Worm (Caenorhabditis elegans) whole organism, L4 larva: Measurements from ENCODE around the gene clec-151.

Source experiments
- D1046.2 ChIP-seq: fragments of 200-800 bp; sonication (Bioruptor generic); IDR thresholded peaks from 2 replicates; pipeline ENCODE4 v1.3.6; 2022; ENCODE audit warnings: missing genetic modification characterization, missing compliant biosample characterization
- F26F4.8 ChIP-seq: fragments of 200-800 bp; sonication (Bioruptor generic); conservative IDR thresholded peaks from 2 replicates; pipeline ENCODE4 v1.3.6; 2022; ENCODE audit warnings: missing genetic modification characterization, missing compliant biosample characterization
- F37D6.2 ChIP-seq: sonication (generic microtip); optimal IDR thresholded peaks from 2 replicates; lab custom pipeline; 2016; ENCODE audit warnings: mild to moderate bottlenecking, missing genetic modification characterization, missing compliant biosample characterization
- F44E2.7 ChIP-seq: fragments of 200-800 bp; sonication (Bioruptor generic); IDR thresholded peaks from 2 replicates; pipeline ENCODE4 v2.1.2; 2022; ENCODE audit warnings: missing genetic modification characterization, missing compliant biosample characterization
- Y5F2A.4 ChIP-seq: fragments of 200-800 bp; sonication (Bioruptor generic); optimal IDR thresholded peaks from 2 replicates; lab custom pipeline; 2018; ENCODE audit warnings: mild to moderate bottlenecking, missing genetic modification characterization, missing compliant biosample characterization
- Y75B8A.6 ChIP-seq: fragments of 200-800 bp; sonication (Bioruptor generic); IDR thresholded peaks from 2 replicates; pipeline ENCODE4 v1.3.6; 2022; ENCODE audit warnings: missing genetic modification reagents, missing genetic modification characterization, missing compliant biosample characterization
- ZK337.2 ChIP-seq: fragments of 200-800 bp; sonication (Bioruptor generic); IDR thresholded peaks from 2 replicates; pipeline ENCODE4 v1.3.6; 2022; ENCODE audit warnings: missing genetic modification reagents, missing genetic modification characterization, missing compliant biosample characterization
- ama-1 ChIP-seq: fragments of 150-350 bp; optimal IDR thresholded peaks from 2 replicates; lab custom pipeline; 2014; ENCODE audit warnings: inconsistent platforms, mixed read lengths
- arid-1 ChIP-seq: fragments of 200-800 bp; sonication (Bioruptor generic); conservative IDR thresholded peaks from 2 replicates; pipeline ENCODE4 v1.3.6; 2022; ENCODE audit warnings: missing genetic modification reagents, missing genetic modification characterization, missing compliant biosample characterization
- ces-1 ChIP-seq: fragments of 150-350 bp; sonication (generic microtip); optimal IDR thresholded peaks from 4 replicates; lab custom pipeline; 2014; ENCODE audit warnings: missing biosample characterization, missing genetic modification reagents, missing genetic modification characterization
- cey-2 ChIP-seq: sonication (generic microtip); optimal IDR thresholded peaks from 3 replicates; lab custom pipeline; 2017; ENCODE audit warnings: missing genetic modification characterization, mild to moderate bottlenecking, missing compliant biosample characterization, antibody characterized with exemption, borderline replicate concordance; ENCODE audit not compliant: insufficient read depth
- ctbp-1 ChIP-seq: fragments of 200-800 bp; sonication (Bioruptor generic); IDR thresholded peaks from 2 replicates; pipeline ENCODE4 v1.3.6; 2022; ENCODE audit warnings: missing genetic modification reagents, missing genetic modification characterization, missing compliant biosample characterization
- daf-12 ChIP-seq: fragments of 150-350 bp; optimal IDR thresholded peaks from 2 replicates; lab custom pipeline; 2014; ENCODE audit warnings: missing biosample characterization, missing genetic modification reagents, missing genetic modification characterization
- daf-19 ChIP-seq: fragments of 200-800 bp; sonication (Bioruptor generic); conservative IDR thresholded peaks from 2 replicates; pipeline ENCODE4 v1.3.6; 2022; ENCODE audit warnings: missing genetic modification characterization, missing compliant biosample characterization
- daf-8 ChIP-seq: fragments of 200-800 bp; sonication (Bioruptor generic); IDR thresholded peaks from 2 replicates; pipeline ENCODE4 v1.3.6; 2022; ENCODE audit warnings: missing genetic modification characterization, missing compliant biosample characterization
- dmd-9 ChIP-seq: fragments of 200-800 bp; sonication (Bioruptor generic); IDR thresholded peaks from 2 replicates; pipeline ENCODE4 v1.3.6; 2022; ENCODE audit warnings: missing genetic modification reagents, missing genetic modification characterization, missing compliant biosample characterization
- dve-1 ChIP-seq: sonication (generic microtip); optimal IDR thresholded peaks from 2 replicates; lab custom pipeline; 2017; ENCODE audit warnings: antibody characterized with exemption, mild to moderate bottlenecking, missing genetic modification characterization, missing compliant biosample characterization; ENCODE audit not compliant: insufficient read depth
- egl-43 ChIP-seq: fragments of 200-800 bp; sonication (Bioruptor generic); IDR thresholded peaks from 2 replicates; pipeline ENCODE4 v1.3.6; 2022; ENCODE audit warnings: missing genetic modification reagents, missing genetic modification characterization, missing compliant biosample characterization
- fkh-10 ChIP-seq: fragments of 150-350 bp; optimal IDR thresholded peaks from 2 replicates; lab custom pipeline; 2014; ENCODE audit warnings: missing biosample characterization, missing genetic modification reagents, missing genetic modification characterization
- fos-1 ChIP-seq: fragments of 150-350 bp; optimal IDR thresholded peaks from 2 replicates; lab custom pipeline; 2014; ENCODE audit warnings: missing biosample characterization, missing genetic modification characterization
- hif-1 ChIP-seq, 2 experiments: sonication (generic microtip); optimal IDR thresholded peaks; 2 replicates each; lab custom pipeline; 2016 to 2017; ENCODE audit warnings: missing compliant biosample characterization in 2 of 2, missing genetic modification characterization in 2 of 2, missing genetic modification reagents in 2 of 2, missing genotype in 2 of 2, mild to moderate bottlenecking in 1 of 2
- hlh-30 ChIP-seq: sonication (generic microtip); optimal IDR thresholded peaks from 2 replicates; lab custom pipeline; 2017; ENCODE audit warnings: antibody characterized with exemption, mild to moderate bottlenecking, missing genetic modification characterization, missing compliant biosample characterization; ENCODE audit not compliant: insufficient read depth
- hmg-1.1 ChIP-seq: fragments of 200-800 bp; sonication (Bioruptor generic); IDR thresholded peaks from 2 replicates; pipeline ENCODE4 v1.3.6; 2022; ENCODE audit warnings: missing genetic modification reagents, missing genetic modification characterization, missing compliant biosample characterization
- lin-1 ChIP-seq: fragments of 200-800 bp; sonication (Bioruptor generic); IDR thresholded peaks from 2 replicates; pipeline ENCODE4 v1.3.6; 2022; ENCODE audit warnings: missing genetic modification reagents, missing genetic modification characterization, missing compliant biosample characterization
- lin-15B ChIP-seq: fragments of 150-350 bp; sonication (generic microtip); optimal IDR thresholded peaks from 3 replicates; lab custom pipeline; 2014; ENCODE audit warnings: missing biosample characterization, missing genetic modification characterization
- lin-29 ChIP-seq: fragments of 200-800 bp; sonication (Bioruptor generic); IDR thresholded peaks from 2 replicates; pipeline ENCODE4 v1.3.6; 2022; ENCODE audit warnings: missing genetic modification reagents, missing genetic modification characterization, missing compliant biosample characterization
- lir-3 ChIP-seq: sonication (generic microtip); optimal IDR thresholded peaks from 2 replicates; lab custom pipeline; 2016; ENCODE audit warnings: mild to moderate bottlenecking, missing genetic modification characterization, missing compliant biosample characterization
- lsy-2 ChIP-seq, 2 experiments: fragments of 150-350 bp in 1 of 2; sonication (generic microtip) in 1 of 2; optimal IDR thresholded peaks; 2 replicates each; lab custom pipeline; 2014 to 2017; ENCODE audit warnings: missing biosample characterization in 2 of 2, missing genetic modification characterization in 2 of 2
- madf-9 ChIP-seq: fragments of 200-800 bp; sonication (Bioruptor generic); conservative IDR thresholded peaks from 2 replicates; pipeline ENCODE4 v1.3.6; 2022; ENCODE audit warnings: missing genetic modification reagents, missing genetic modification characterization, missing compliant biosample characterization
- mep-1 ChIP-seq: fragments of 150-350 bp; sonication (generic microtip); optimal IDR thresholded peaks from 3 replicates; lab custom pipeline; 2014; ENCODE audit warnings: missing biosample characterization, missing genetic modification characterization
- nhr-102 ChIP-seq: sonication (generic microtip); optimal IDR thresholded peaks from 2 replicates; lab custom pipeline; 2016; ENCODE audit warnings: mild to moderate bottlenecking, missing genetic modification characterization, moderate library complexity, missing compliant biosample characterization
- nhr-111 ChIP-seq: fragments of 200-800 bp; sonication (Bioruptor generic); optimal IDR thresholded peaks from 2 replicates; lab custom pipeline; 2018; ENCODE audit warnings: mild to moderate bottlenecking, missing genetic modification characterization, missing compliant biosample characterization
- nhr-237 ChIP-seq: sonication (generic microtip); optimal IDR thresholded peaks from 2 replicates; lab custom pipeline; 2017; ENCODE audit warnings: missing biosample characterization, missing genetic modification characterization
- nhr-41 ChIP-seq: fragments of 200-800 bp; sonication (Bioruptor generic); IDR thresholded peaks from 2 replicates; pipeline ENCODE4 v1.3.6; 2022; ENCODE audit warnings: missing genetic modification reagents, missing genetic modification characterization, missing compliant biosample characterization
- nhr-6 ChIP-seq: fragments of 150-350 bp; optimal IDR thresholded peaks from 2 replicates; lab custom pipeline; 2014; ENCODE audit warnings: missing biosample characterization, missing genetic modification characterization
- pha-4 ChIP-seq, 2 experiments: fragments of 150-350 bp in 1 of 2; fragments of 200-800 bp in 1 of 2; sonication (Bioruptor generic) in 1 of 2; IDR thresholded peaks in 1 of 2; optimal IDR thresholded peaks in 1 of 2; 2 replicates each; pipeline versions ENCODE4 v1.3.6 to Lab custom; 2014 to 2022; ENCODE audit warnings: missing genetic modification characterization in 2 of 2, missing genetic modification reagents in 2 of 2, missing biosample characterization in 1 of 2, missing compliant biosample characterization in 1 of 2
- pqm-1 ChIP-seq: sonication (generic microtip); optimal IDR thresholded peaks from 2 replicates; lab custom pipeline; 2017; ENCODE audit warnings: missing biosample characterization, missing genetic modification characterization
- rbr-2 ChIP-seq: sonication (generic microtip); optimal IDR thresholded peaks from 2 replicates; lab custom pipeline; 2016; ENCODE audit warnings: missing genotype, missing genetic modification characterization, missing compliant biosample characterization
- sdz-12 ChIP-seq: fragments of 200-800 bp; sonication (Bioruptor generic); optimal IDR thresholded peaks from 2 replicates; lab custom pipeline; 2018; ENCODE audit warnings: mild to moderate bottlenecking, missing genetic modification characterization, missing compliant biosample characterization
- snpc-1.2 ChIP-seq: fragments of 200-800 bp; sonication (Bioruptor generic); IDR thresholded peaks from 2 replicates; pipeline ENCODE4 v1.3.6; 2022; ENCODE audit warnings: missing genetic modification reagents, missing genetic modification characterization, missing compliant biosample characterization
- snpc-4 ChIP-seq: fragments of 150-350 bp; optimal IDR thresholded peaks from 2 replicates; lab custom pipeline; 2014; ENCODE audit warnings: missing biosample characterization, missing genetic modification characterization
- spr-1 ChIP-seq: sonication (generic microtip); optimal IDR thresholded peaks from 2 replicates; lab custom pipeline; 2016; ENCODE audit warnings: mild to moderate bottlenecking, missing genetic modification characterization, missing compliant biosample characterization
- spr-3 ChIP-seq: fragments of 200-800 bp; sonication (Bioruptor generic); optimal IDR thresholded peaks from 2 replicates; lab custom pipeline; 2018; ENCODE audit warnings: mild to moderate bottlenecking, missing genetic modification characterization, missing compliant biosample characterization
- unc-130 ChIP-seq: sonication (generic microtip); optimal IDR thresholded peaks from 2 replicates; lab custom pipeline; 2016; ENCODE audit warnings: missing genetic modification reagents, missing genetic modification characterization, missing compliant biosample characterization
- unc-39 ChIP-seq: sonication (generic microtip); optimal IDR thresholded peaks from 2 replicates; lab custom pipeline; 2017; ENCODE audit warnings: missing biosample characterization, missing genetic modification characterization
- zip-11 ChIP-seq: fragments of 200-800 bp; sonication (Bioruptor generic); IDR thresholded peaks from 2 replicates; pipeline ENCODE4 v1.3.6; 2022; ENCODE audit warnings: missing genetic modification characterization, missing compliant biosample characterization
- zip-2 ChIP-seq: fragments of 150-350 bp; optimal IDR thresholded peaks from 2 replicates; lab custom pipeline; 2014; ENCODE audit warnings: missing biosample characterization, missing genetic modification characterization

clec-151 gene

ce11 chrIII:4656415-4656814 lies 28.1 kb downstream of the clec-151 start (continued):
- TF ChIP-seq fkh-10 (GFP tag; lab: Kevin White, UChicago) (peak; percentile 62), fos-1 (tag; lab: Kevin White, UChicago) (no peak), hmg-1.1 (GFP tag; lab: Robert Waterston, UW) (peak; percentile 73)

DNA sequence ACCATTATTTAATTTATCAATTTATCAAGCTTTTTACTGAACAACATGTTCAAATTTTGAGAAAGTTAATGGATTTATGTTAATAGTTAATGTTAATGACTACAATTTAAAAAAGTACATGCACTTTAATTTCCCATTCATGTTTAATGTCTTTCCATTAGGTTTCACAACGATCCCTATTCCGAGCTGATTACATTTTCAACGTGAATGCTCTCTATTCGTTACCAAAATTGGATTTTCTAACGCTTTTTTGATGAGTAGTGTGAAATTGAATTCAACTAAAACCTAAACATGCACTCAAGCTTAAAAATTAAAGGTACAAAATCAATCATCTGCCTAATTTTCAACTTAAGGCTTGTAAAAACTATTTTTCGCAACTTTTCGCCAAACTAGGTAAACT lies 29.1 kb downstream of the clec-151 start:
- peak; percentile 90 for TF ChIP-seq ces-1 (GFP tag; lab: Kevin White, UChicago)
- no peak for TF ChIP-seq nhr-237 (tag; lab: Kevin White, UChicago)

DNA sequence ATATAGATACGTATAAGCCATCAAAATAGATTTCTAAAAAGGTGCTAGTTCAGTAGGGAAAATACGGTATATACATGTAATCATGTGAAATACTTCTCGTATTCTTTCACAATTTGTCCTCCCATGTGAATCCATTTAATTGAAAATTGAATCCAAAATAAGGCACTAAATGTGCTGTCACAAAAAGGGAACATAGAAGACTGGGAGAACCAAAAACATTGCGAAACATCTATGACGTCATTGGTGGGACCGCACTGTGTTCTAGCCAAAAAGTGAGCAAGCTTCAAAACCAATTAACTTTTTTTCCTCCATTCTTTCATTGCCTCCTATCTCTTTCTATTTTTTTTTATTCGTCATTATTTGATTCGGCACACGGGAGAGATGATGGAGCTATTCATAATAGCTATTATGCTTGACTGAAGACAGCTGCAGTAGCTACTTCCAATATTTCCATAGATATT lies 30.1 kb downstream of the clec-151 start, which contains the start of gene cdka-1:
Gene cdka-1 (plus strand): TSS at position 411 of the 461 bp plus-strand sequence.
- TF ChIP-seq nhr-41: no peak
- no peak for TF ChIP-seq sdz-12 (GFP tag; lab: Kevin White, UChicago)
- no peak for TF ChIP-seq snpc-1.2 (GFP tag; lab: Robert Waterston, UW)
- no peak for TF ChIP-seq ZK337.2 (GFP tag; lab: Robert Waterston, UW)
- TF ChIP-seq cey-2: no peak
- no peak for TF ChIP-seq hif-1 (tag; optimal IDR thresholded peaks at IDR 0.05; lab: Kevin White, UChicago)
- no peak for TF ChIP-seq lin-29 (GFP tag; lab: Robert Waterston, UW)
- no peak for TF ChIP-seq lir-3 (tag; lab: Kevin White, UChicago)
- TF ChIP-seq ama-1 (lab: Kevin White, UChicago): no peak
- TF ChIP-seq hlh-30 (tag; lab: Kevin White, UChicago): peak; percentile 9
- TF ChIP-seq unc-39 (tag; lab: Kevin White, UChicago): no peak
- TF ChIP-seq pqm-1 (tag; lab: Kevin White, UChicago): no peak
- no peak for TF ChIP-seq nhr-6 (tag; lab: Kevin White, UChicago)
- no peak for TF ChIP-seq zip-2 (tag; lab: Kevin White, UChicago)
- TF ChIP-seq spr-1: no peak
- TF ChIP-seq lsy-2 (tag; optimal IDR thresholded peaks at IDR 0.05; lab: Kevin White, UChicago): peak in 1 of 2 experiments; percentile 35
- no peak for TF ChIP-seq egl-43 (GFP tag; lab: Robert Waterston, UW)
- no peak for TF ChIP-seq dve-1
- peak; percentile 13 for TF ChIP-seq F37D6.2 (tag; lab: Kevin White, UChicago)
- no peak for TF ChIP-seq daf-12 (tag; lab: Kevin White, UChicago)
- TF ChIP-seq nhr-102 (tag; lab: Kevin White, UChicago): no peak
- TF ChIP-seq arid-1: no peak
- TF ChIP-seq F44E2.7 (GFP tag; lab: Robert Waterston, UW): no peak
- TF ChIP-seq Y75B8A.6 (GFP tag; lab: Robert Waterston, UW): no peak
- no peak for TF ChIP-seq fkh-10 (GFP tag; lab: Kevin White, UChicago)
- TF ChIP-seq lin-15B (tag; lab: Kevin White, UChicago): no peak
- no peak for TF ChIP-seq Y5F2A.4 (GFP tag; lab: Kevin White, UChicago)
- TF ChIP-seq F26F4.8 (GFP tag; lab: Robert Waterston, UW): no peak
- no peak for TF ChIP-seq lin-1 (GFP tag; lab: Robert Waterston, UW)
- TF ChIP-seq daf-19 (GFP tag; lab: Robert Waterston, UW): no peak
- TF ChIP-seq daf-8: no peak
- peak; percentile 81 for TF ChIP-seq ces-1 (GFP tag; lab: Kevin White, UChicago)
- TF ChIP-seq zip-11 (GFP tag; lab: Robert Waterston, UW): no peak
- TF ChIP-seq rbr-2 (tag; lab: Kevin White, UChicago): peak; percentile 12
- TF ChIP-seq madf-9 (GFP tag; lab: Robert Waterston, UW): no peak
- TF ChIP-seq dmd-9 (GFP tag; lab: Robert Waterston, UW): no peak
- no peak for TF ChIP-seq unc-130 (GFP tag; lab: Kevin White, UChicago)
- TF ChIP-seq spr-3: no peak
- TF ChIP-seq nhr-111: no peak
- TF ChIP-seq mep-1: peak; percentile 15
- TF ChIP-seq D1046.2 (GFP tag; lab: Robert Waterston, UW): no peak
- TF ChIP-seq pha-4 (GFP tag; IDR thresholded peaks at IDR 0.05; lab: Robert Waterston, UW): no peak
- no peak for TF ChIP-seq pha-4 (tag; optimal IDR thresholded peaks at IDR 0.05; lab: Kevin White, UChicago)
- no peak for TF ChIP-seq snpc-4 (tag; lab: Kevin White, UChicago)
- 0 out of 2 replicates have a peak, but pooled peaks have one; percentile 31 for TF ChIP-seq ctbp-1
